Worm (Caenorhabditis elegans): ENCODE measurements around the gene Y38E10A.14.

The Y38E10A.14 gene

ce11 chrII:12603667-12604621 is 20.4 kb downstream of the Y38E10A.14 start, which contains the start of the genes ceh-100 and lips-15:
ceh-100 (minus strand) TSS chrII:12603680.
lips-15 (plus strand) TSS chrII:12604386.
- TF ChIP-seq hmg-1.2 (GFP tag; IDR thresholded peaks at IDR 0.05) = peak; percentile 96
- TF ChIP-seq lsl-1 (GFP tag; optimal IDR thresholded peaks at IDR 0.05) = peak; percentile 84
- no peak for TF ChIP-seq F55B11.4 (tag; optimal IDR thresholded peaks at IDR 0.05; ENCODE audit: borderline replicate concordance, insufficient read depth)
- TF ChIP-seq F52B5.7 (tag; optimal IDR thresholded peaks at IDR 0.05) = no peak
- no peak for TF ChIP-seq F49E8.2 (tag; optimal IDR thresholded peaks at IDR 0.05; ENCODE audit: insufficient read depth)
- no peak for TF ChIP-seq ztf-3 (GFP tag; optimal IDR thresholded peaks at IDR 0.05)
- peak; percentile 80 for TF ChIP-seq F33H1.4 (GFP tag; IDR thresholded peaks at IDR 0.05)
- TF ChIP-seq K11D2.4 (GFP tag; IDR thresholded peaks at IDR 0.05) = no peak
- TF ChIP-seq hlh-26 (GFP tag; conservative IDR thresholded peaks at IDR 0.05) = no peak
- TF ChIP-seq lin-40 (tag; optimal IDR thresholded peaks at IDR 0.05) = no peak
- peak; percentile 13; the same call in 1 of the 2 replicates for TF ChIP-seq mcd-1 (GFP tag; IDR thresholded peaks at IDR 0.05)
- TF ChIP-seq lin-54 (GFP tag; optimal IDR thresholded peaks at IDR 0.05) = peak; percentile 27
- no peak for TF ChIP-seq him-1 (tag; optimal IDR thresholded peaks at IDR 0.05)
- TF ChIP-seq ceh-91 (GFP tag; IDR thresholded peaks at IDR 0.05) = 0 out of 2 replicates have a peak, but pooled peaks have one; percentile 17
- TF ChIP-seq xnd-1 (tag; optimal IDR thresholded peaks at IDR 0.05) = peak; percentile 72
- no peak for TF ChIP-seq madf-3 (GFP tag; IDR thresholded peaks at IDR 0.05)
- peak; percentile 37; the same call in 1 of the 2 replicates for TF ChIP-seq ceh-100 (GFP tag; IDR thresholded peaks at IDR 0.05)
- TF ChIP-seq tbp1 (GFP tag; optimal IDR thresholded peaks at IDR 0.05) = no peak
- TF ChIP-seq snpc-1.3 (tag; optimal IDR thresholded peaks at IDR 0.05; ENCODE audit: insufficient read depth) = no peak
- TF ChIP-seq madf-8 (GFP tag; conservative IDR thresholded peaks at IDR 0.05) = 0 out of 2 replicates have a peak, but pooled peaks have one; percentile 12
- no peak for TF ChIP-seq fkh-3 (tag; optimal IDR thresholded peaks at IDR 0.05)
- TF ChIP-seq mes-4 (tag; optimal IDR thresholded peaks at IDR 0.05) = no peak
- peak; percentile 46; the same call in 1 of the 2 replicates for TF ChIP-seq D2030.7 (GFP tag; IDR thresholded peaks at IDR 0.05)
- no peak for TF ChIP-seq nhr-90 (tag; optimal IDR thresholded peaks at IDR 0.05)
- peak; percentile 28 for TF ChIP-seq efl-1 (GFP tag; optimal IDR thresholded peaks at IDR 0.05)

ce11 chrII:12580952-12581351 is 43.4 kb downstream of the Y38E10A.14 start, which contains the start of gene clec-4:
clec-4 (minus strand) TSS chrII:12581113.
- TF ChIP-seq snpc-1.3 (tag; optimal IDR thresholded peaks at IDR 0.05; ENCODE audit: insufficient read depth) (no peak), nhr-80 (tag; optimal IDR thresholded peaks at IDR 0.05) (peak; percentile 45)

- peak; percentile 85 for TF ChIP-seq nhr-80 (tag; optimal IDR thresholded peaks at IDR 0.05)
- 0 out of 2 replicates have a peak, but pooled peaks have one; percentile 12 for TF ChIP-seq dox-1 (GFP tag; IDR thresholded peaks at IDR 0.05)
- TF ChIP-seq lin-35 (GFP tag; optimal IDR thresholded peaks at IDR 0.05) = no peak
These were observed 46.6 kb downstream of the Y38E10A.14 start, which contains the start of gene clec-8 for ce11 chrII:12577754-12578153. clec-8 (minus strand) TSS chrII:12578061.

- TF ChIP-seq C17E4.6 (GFP tag; IDR thresholded peaks at IDR 0.05) = no peak
These were observed 49.7 kb downstream of the Y38E10A.14 start, which contains the start of gene Y38E10A.3 for ce11 chrII:12574668-12575067. Y38E10A.3 (minus strand) TSS chrII:12574768.

- no peak for TF ChIP-seq Y53F4B.3 (GFP tag; IDR thresholded peaks at IDR 0.05)
- no peak for TF ChIP-seq lin-54 (GFP tag; optimal IDR thresholded peaks at IDR 0.05)
- no peak for TF ChIP-seq B0336.3 (GFP tag; IDR thresholded peaks at IDR 0.05)
- no peak for TF ChIP-seq zim-3 (tag; optimal IDR thresholded peaks at IDR 0.05)
- no peak for TF ChIP-seq hsf-1 (GFP tag; IDR thresholded peaks at IDR 0.05)
- no peak for TF ChIP-seq gei-17 (GFP tag; optimal IDR thresholded peaks at IDR 0.05)
- TF ChIP-seq ztf-3 (GFP tag; optimal IDR thresholded peaks at IDR 0.05) = no peak
- TF ChIP-seq B0035.1 (tag; optimal IDR thresholded peaks at IDR 0.05) = no peak
- no peak for TF ChIP-seq ama-1 (optimal IDR thresholded peaks at IDR 0.05)
- TF ChIP-seq ama-1 (GFP tag; optimal IDR thresholded peaks at IDR 0.05) = no peak
- TF ChIP-seq zfh-2 (GFP tag; conservative IDR thresholded peaks at IDR 0.05) = no peak
- TF ChIP-seq nhr-120 (GFP tag; IDR thresholded peaks at IDR 0.05) = no peak
- no peak for TF ChIP-seq lag-1 (GFP tag; IDR thresholded peaks at IDR 0.05)
- TF ChIP-seq bed-1 (GFP tag; IDR thresholded peaks at IDR 0.05) = no peak
These were observed 50.8 kb downstream of the Y38E10A.14 start, which contains the start of gene Y38E10A.2 for ce11 chrII:12573541-12573940. Y38E10A.2 (minus strand) TSS chrII:12573641.

Data from whole organism, young adult.